Worm (Caenorhabditis elegans): ENCODE measurements around the gene R08C7.5.
A peak's percentile ranks its signal among the peaks of the same experiment; 100 is the strongest.

Gene R08C7.5

ce11 chrIV:4406054-4406539 lies 23.9 kb upstream of the R08C7.5 start:
- peak; percentile 78 for TF ChIP-seq elt-2 (tag; optimal IDR thresholded peaks at IDR 0.05)
- TF ChIP-seq egl-27 (tag; optimal IDR thresholded peaks at IDR 0.05): peak; percentile 40
- peak; percentile 47 for TF ChIP-seq nhr-11 (tag; optimal IDR thresholded peaks at IDR 0.05)
- TF ChIP-seq nhr-67 (tag; optimal IDR thresholded peaks at IDR 0.05): no peak
- TF ChIP-seq unc-39 (tag; optimal IDR thresholded peaks at IDR 0.05): no peak
- no peak for TF ChIP-seq nhr-28 (tag; optimal IDR thresholded peaks at IDR 0.05)
- peak; percentile 75 for TF ChIP-seq nfya-1 (tag; optimal IDR thresholded peaks at IDR 0.05; ENCODE audit: insufficient read depth)
- TF ChIP-seq aly-2 (tag; optimal IDR thresholded peaks at IDR 0.05): no peak
- TF ChIP-seq ceh-28 (tag; optimal IDR thresholded peaks at IDR 0.05): no peak
- TF ChIP-seq hmg-11 (tag; optimal IDR thresholded peaks at IDR 0.05): peak; percentile 8
- TF ChIP-seq lin-39 (tag; optimal IDR thresholded peaks at IDR 0.05): peak; percentile 91
- peak; percentile 16 for TF ChIP-seq skn-1 (tag; optimal IDR thresholded peaks at IDR 0.05)
- TF ChIP-seq unc-62 (GFP tag; optimal IDR thresholded peaks at IDR 0.05): peak; percentile 30
- TF ChIP-seq pqm-1 (tag; optimal IDR thresholded peaks at IDR 0.05): peak; percentile 68
- TF ChIP-seq nhr-23 (tag; optimal IDR thresholded peaks at IDR 0.05): peak; percentile 24
- TF ChIP-seq ama-1 (optimal IDR thresholded peaks at IDR 0.05): peak; percentile 36
- TF ChIP-seq fkh-2 (tag; optimal IDR thresholded peaks at IDR 0.05): no peak
- peak; percentile 34 for TF ChIP-seq nhr-25 (tag; optimal IDR thresholded peaks at IDR 0.05)
- TF ChIP-seq jun-1 (tag; optimal IDR thresholded peaks at IDR 0.05): no peak
- TF ChIP-seq fkh-10 (GFP tag; optimal IDR thresholded peaks at IDR 0.05): no peak
- no peak for TF ChIP-seq nhr-77 (tag; optimal IDR thresholded peaks at IDR 0.05)
- TF ChIP-seq pha-4 (tag; optimal IDR thresholded peaks at IDR 0.05): peak; percentile 76
- no peak for TF ChIP-seq mdl-1 (tag; optimal IDR thresholded peaks at IDR 0.05)
- TF ChIP-seq nhr-76 (tag; optimal IDR thresholded peaks at IDR 0.05): no peak
- peak; percentile 75 for TF ChIP-seq lin-15B (tag; optimal IDR thresholded peaks at IDR 0.05)
- TF ChIP-seq nhr-12 (tag; optimal IDR thresholded peaks at IDR 0.05): no peak
- TF ChIP-seq snpc-4 (tag; optimal IDR thresholded peaks at IDR 0.05): peak; percentile 78
- TF ChIP-seq egl-5 (tag; optimal IDR thresholded peaks at IDR 0.05): peak; percentile 38
- no peak for TF ChIP-seq nhr-237 (tag; optimal IDR thresholded peaks at IDR 0.05)
- TF ChIP-seq eor-1 (tag; optimal IDR thresholded peaks at IDR 0.05): no peak
- no peak for TF ChIP-seq ceh-82 (tag; optimal IDR thresholded peaks at IDR 0.05)

DNA sequence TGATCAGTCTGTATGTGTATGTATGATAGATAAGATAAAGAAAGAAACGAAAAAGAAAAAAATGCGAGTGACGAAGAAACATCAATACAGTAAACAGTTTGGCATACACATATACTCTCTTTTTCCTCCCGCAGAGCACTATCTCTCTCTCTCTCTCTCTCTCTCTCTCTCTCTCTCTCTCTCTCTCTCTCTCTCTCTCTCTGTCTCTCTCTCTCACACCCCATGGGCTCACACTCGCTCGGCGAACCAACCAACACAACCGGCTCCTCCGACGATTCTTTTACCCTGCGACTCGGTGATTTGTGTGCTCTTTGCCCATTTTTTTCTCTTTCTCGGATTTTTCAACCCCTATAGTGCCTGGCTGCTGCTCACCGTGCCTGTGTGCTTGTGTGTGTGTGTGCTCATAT lies 23.0 kb upstream of the R08C7.5 start:
- no peak for TF ChIP-seq egl-5 (tag; optimal IDR thresholded peaks at IDR 0.05)
- no peak for TF ChIP-seq nhr-23 (tag; optimal IDR thresholded peaks at IDR 0.05)
- TF ChIP-seq unc-62 (GFP tag; optimal IDR thresholded peaks at IDR 0.05): no peak
- TF ChIP-seq mml-1 (tag; optimal IDR thresholded peaks at IDR 0.05): no peak
- peak; percentile 88 for TF ChIP-seq pqm-1 (tag; optimal IDR thresholded peaks at IDR 0.05)
- peak; percentile 19 for TF ChIP-seq ceh-28 (tag; optimal IDR thresholded peaks at IDR 0.05)
- no peak for TF ChIP-seq nhr-28 (tag; optimal IDR thresholded peaks at IDR 0.05)
- TF ChIP-seq nfya-1 (tag; optimal IDR thresholded peaks at IDR 0.05; ENCODE audit: insufficient read depth): peak; percentile 60
- no peak for TF ChIP-seq fkh-2 (tag; optimal IDR thresholded peaks at IDR 0.05)
- TF ChIP-seq ztf-4 (tag; optimal IDR thresholded peaks at IDR 0.05): no peak
- TF ChIP-seq nhr-25 (tag; optimal IDR thresholded peaks at IDR 0.05): no peak
- TF ChIP-seq fos-1 (tag; optimal IDR thresholded peaks at IDR 0.05): no peak
- no peak for TF ChIP-seq fkh-10 (GFP tag; optimal IDR thresholded peaks at IDR 0.05)
- TF ChIP-seq elt-1 (tag; optimal IDR thresholded peaks at IDR 0.05): no peak
- no peak for TF ChIP-seq eor-1 (tag; optimal IDR thresholded peaks at IDR 0.05)
- peak; percentile 37 for TF ChIP-seq ama-1 (optimal IDR thresholded peaks at IDR 0.05)
- no peak for TF ChIP-seq ZK546.5 (tag; optimal IDR thresholded peaks at IDR 0.05)
- peak; percentile 94 for TF ChIP-seq pha-4 (tag; optimal IDR thresholded peaks at IDR 0.05)
- no peak for TF ChIP-seq snpc-4 (tag; optimal IDR thresholded peaks at IDR 0.05)
- TF ChIP-seq jun-1 (tag; optimal IDR thresholded peaks at IDR 0.05): peak; percentile 47
- TF ChIP-seq ceh-9 (tag; optimal IDR thresholded peaks at IDR 0.05): no peak
- TF ChIP-seq nhr-11 (tag; optimal IDR thresholded peaks at IDR 0.05): no peak
- no peak for TF ChIP-seq tbx-2 (tag; optimal IDR thresholded peaks at IDR 0.05)
- TF ChIP-seq lsy-12 (tag; optimal IDR thresholded peaks at IDR 0.05): no peak
- no peak for TF ChIP-seq daf-12 (tag; optimal IDR thresholded peaks at IDR 0.05)
- TF ChIP-seq hmg-11 (tag; optimal IDR thresholded peaks at IDR 0.05): no peak
- no peak for TF ChIP-seq nhr-77 (tag; optimal IDR thresholded peaks at IDR 0.05)
- TF ChIP-seq elt-2 (tag; optimal IDR thresholded peaks at IDR 0.05): peak; percentile 80
- no peak for TF ChIP-seq lin-39 (tag; optimal IDR thresholded peaks at IDR 0.05)

DNA sequence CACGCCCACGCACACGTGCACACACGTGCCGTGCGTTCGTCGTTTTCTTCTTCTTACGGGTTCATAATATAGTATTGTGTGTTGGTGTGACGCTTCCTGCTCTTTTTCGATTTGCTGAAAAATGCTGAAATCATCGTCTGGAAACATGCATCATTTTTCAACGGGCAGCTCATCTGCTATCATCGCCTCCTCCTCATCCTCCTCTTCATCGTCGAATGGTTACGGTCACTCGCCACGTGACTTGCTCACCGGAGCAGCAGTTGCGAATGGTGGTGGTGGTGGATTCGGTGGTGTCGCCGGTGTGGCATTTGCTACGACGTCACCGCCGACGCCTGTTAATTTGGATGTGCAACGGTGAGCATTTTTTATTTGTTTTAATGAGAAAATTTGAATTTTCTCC lies 21.3 kb upstream of the R08C7.5 start:
- peak; percentile 15 for TF ChIP-seq ama-1 (optimal IDR thresholded peaks at IDR 0.05)
- TF ChIP-seq hmg-11 (tag; optimal IDR thresholded peaks at IDR 0.05): no peak

All from whole organism, L3 larva.